Worm (Caenorhabditis elegans): ENCODE measurements around the gene aka-1.

Gene aka-1

DNA sequence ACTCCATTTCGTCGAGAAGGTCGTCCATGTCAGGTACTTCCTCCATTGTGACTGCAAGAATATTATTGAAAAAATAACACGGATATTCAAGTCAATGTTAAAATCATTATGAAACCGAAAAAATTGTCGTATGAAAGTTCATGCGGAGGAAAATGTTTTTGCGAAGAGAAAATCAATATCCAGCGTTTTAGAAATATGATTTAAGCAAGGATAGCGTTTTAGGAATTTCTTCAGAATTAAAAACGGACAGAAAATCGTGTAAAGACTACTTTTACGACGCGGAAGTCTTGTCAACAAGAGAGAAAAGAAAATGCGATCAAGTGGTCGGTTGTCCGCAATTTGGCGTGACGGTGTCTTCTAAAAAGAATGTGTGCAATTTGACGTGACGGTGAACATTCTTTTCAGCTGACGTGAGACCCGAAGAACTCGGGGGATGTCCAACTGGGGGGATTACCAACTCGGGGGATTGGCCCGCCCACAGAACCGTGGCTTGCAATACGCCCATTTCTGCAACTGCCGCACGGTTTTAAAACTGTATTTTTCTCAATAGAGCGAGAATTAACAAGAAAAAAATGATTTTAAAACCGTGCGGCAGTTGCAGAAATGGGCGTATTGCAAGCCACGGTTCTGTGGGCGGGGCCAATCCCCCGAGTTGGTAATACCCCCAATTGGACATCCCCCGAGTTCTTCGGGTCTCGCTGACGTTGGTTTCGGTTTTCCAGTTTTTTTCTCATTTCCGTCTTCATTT lies at the start of gene aka-1, which contains the start of gene ubc-6 (continued):
- TF ChIP-seq T23F11.4 (GFP tag; optimal IDR thresholded peaks at IDR 0.05) (no peak), sdc-2 (tag; optimal IDR thresholded peaks at IDR 0.05) (no peak), ceh-2 (tag; optimal IDR thresholded peaks at IDR 0.05) (peak; percentile 54), ceh-19 (GFP tag; optimal IDR thresholded peaks at IDR 0.05) (no peak), C38D4.7 (GFP tag; optimal IDR thresholded peaks at IDR 0.05) (no peak), lim-6 (tag; optimal IDR thresholded peaks at IDR 0.05) (peak; percentile 64), pha-4 (tag; optimal IDR thresholded peaks at IDR 0.05) (no peak), che-1 (tag; optimal IDR thresholded peaks at IDR 0.05) (no peak), ceh-22 (tag; optimal IDR thresholded peaks at IDR 0.05) (no peak), pax-1 (tag; optimal IDR thresholded peaks at IDR 0.05) (no peak), unc-3 (GFP tag; conservative IDR thresholded peaks at IDR 0.05) (0 out of 2 replicates have a peak, but pooled peaks have one; percentile 17), unc-3 (tag; optimal IDR thresholded peaks at IDR 0.05) (no peak)

DNA sequence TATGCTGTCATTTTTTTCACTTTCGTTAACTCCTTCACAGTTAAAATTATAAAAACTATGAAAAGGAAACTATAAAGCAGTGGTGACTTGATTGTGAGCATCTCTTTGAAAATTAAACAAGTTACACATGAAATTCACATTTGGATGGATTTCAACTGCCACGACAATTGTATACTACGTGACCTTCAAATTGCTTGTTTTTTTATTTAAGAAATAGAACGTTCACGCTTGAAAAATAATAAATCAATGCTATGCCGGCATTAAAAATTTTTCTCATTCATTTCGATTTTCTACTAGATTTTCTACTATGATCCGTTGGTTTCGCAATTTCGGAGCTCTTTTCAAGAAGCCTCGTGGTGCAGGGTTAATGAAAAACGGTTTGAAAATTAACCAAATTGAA lies 47.1 kb upstream of the aka-1 start, which contains the start of the genes ZK1290.7 and rnh-1.1:
Gene ZK1290.7, minus strand, starts transcription at position 101 of the 400 bp plus-strand sequence.
Gene rnh-1.1, plus strand, starts transcription at position 281 of the 400 bp plus-strand sequence.
- TF ChIP-seq hlh-15 (tag; optimal IDR thresholded peaks at IDR 0.05), result no peak

DNA sequence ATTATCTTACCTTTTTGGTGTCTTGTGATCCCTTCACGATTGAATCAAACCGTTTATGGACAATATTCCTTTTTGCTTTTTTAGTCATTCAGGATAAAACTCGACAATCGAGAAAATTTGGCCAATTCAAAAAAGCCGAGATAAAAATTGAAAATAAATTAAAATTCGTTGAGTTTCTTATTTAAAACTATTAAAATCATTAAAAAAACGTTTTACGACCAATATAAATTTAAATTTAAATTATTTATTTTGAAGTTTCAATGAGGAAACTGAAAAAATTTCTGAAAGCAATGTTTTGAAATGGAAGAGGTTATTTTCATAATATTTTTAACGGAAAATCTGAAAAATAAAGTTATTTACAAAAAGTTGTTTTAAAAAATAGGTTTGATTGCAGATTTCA lies 44.9 kb upstream of the aka-1 start, which contains the start of gene ZK1290.15:
Gene ZK1290.15, plus strand, starts transcription at position 301 of the 400 bp plus-strand sequence.
- TF ChIP-seq ceh-9 (tag; optimal IDR thresholded peaks at IDR 0.05) (no peak), mec-3 (tag; optimal IDR thresholded peaks at IDR 0.05; ENCODE audit: borderline replicate concordance) (no peak), ztf-16 (tag; optimal IDR thresholded peaks at IDR 0.05) (no peak), che-1 (tag; optimal IDR thresholded peaks at IDR 0.05) (no peak), C38D4.7 (GFP tag; optimal IDR thresholded peaks at IDR 0.05) (no peak), zip-5 (tag; optimal IDR thresholded peaks at IDR 0.05) (no peak), ceh-30 (tag; optimal IDR thresholded peaks at IDR 0.05) (no peak), ceh-34 (tag; optimal IDR thresholded peaks at IDR 0.05) (no peak), K02D7.2 (tag; optimal IDR thresholded peaks at IDR 0.05) (no peak), pros-1 (tag; optimal IDR thresholded peaks at IDR 0.05) (no peak)

DNA sequence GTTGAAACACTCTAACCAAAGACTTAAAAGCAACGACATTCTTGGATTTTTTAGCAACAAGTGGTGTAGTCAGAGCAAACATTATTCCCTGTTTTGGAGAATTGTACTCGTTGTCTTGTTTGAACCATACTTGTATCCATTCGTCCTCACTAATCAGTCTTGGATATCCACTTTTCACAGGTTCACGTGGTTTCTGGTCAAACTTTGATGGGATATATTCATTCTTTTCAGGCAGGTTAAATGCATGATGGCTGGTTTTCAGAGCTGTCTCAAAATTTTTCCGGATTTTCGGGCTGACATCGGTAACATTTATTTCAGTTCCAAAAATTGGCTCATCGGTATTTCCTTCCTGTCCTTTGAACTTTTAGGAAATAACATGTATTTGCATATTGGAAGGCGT lies 43.1 kb upstream of the aka-1 start:
- no peak for TF ChIP-seq fkh-6 (tag; optimal IDR thresholded peaks at IDR 0.05)
- no peak for TF ChIP-seq elt-2 (tag; optimal IDR thresholded peaks at IDR 0.05)
- no peak for TF ChIP-seq pros-1 (tag; optimal IDR thresholded peaks at IDR 0.05)
- no peak for TF ChIP-seq unc-86 (tag; optimal IDR thresholded peaks at IDR 0.05)
- no peak for TF ChIP-seq ceh-34 (tag; optimal IDR thresholded peaks at IDR 0.05)
- no peak for TF ChIP-seq tbx-7 (tag; optimal IDR thresholded peaks at IDR 0.05)
- no peak for TF ChIP-seq C08G9.2 (tag; optimal IDR thresholded peaks at IDR 0.05)
- TF ChIP-seq madf-2 (tag; optimal IDR thresholded peaks at IDR 0.05), result no peak
- TF ChIP-seq K09A11.1 (tag; optimal IDR thresholded peaks at IDR 0.05; ENCODE audit: insufficient read depth), result no peak
- TF ChIP-seq nhr-232 (tag; optimal IDR thresholded peaks at IDR 0.05), result no peak
- no peak for TF ChIP-seq lin-11 (tag; optimal IDR thresholded peaks at IDR 0.05)

DNA sequence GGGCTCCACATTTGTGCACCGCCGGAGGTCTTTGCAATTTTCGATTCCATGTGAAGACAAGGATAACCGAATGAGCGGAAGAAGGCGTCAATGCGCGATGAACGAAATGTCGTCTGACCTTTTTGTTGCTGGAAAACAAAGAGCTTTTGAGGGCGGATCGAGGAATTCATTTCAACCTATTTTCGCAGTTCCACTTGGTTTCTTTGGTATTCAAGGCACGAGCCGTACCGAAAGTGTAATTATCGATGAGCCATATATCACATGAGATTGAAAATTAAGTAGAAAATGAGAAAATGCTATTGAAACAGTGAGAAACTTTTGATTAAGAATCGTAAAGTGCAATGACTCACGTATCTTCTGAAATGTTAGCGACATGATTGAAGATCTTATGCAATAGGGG lies 40.9 kb upstream of the aka-1 start, which contains the start of gene glb-9:
Gene glb-9, minus strand, starts transcription at position 101 of the 400 bp plus-strand sequence.
- no peak for TF ChIP-seq hlh-13 (GFP tag; optimal IDR thresholded peaks at IDR 0.05)
- TF ChIP-seq che-1 (tag; optimal IDR thresholded peaks at IDR 0.05), result no peak
- TF ChIP-seq hlh-8 (tag; optimal IDR thresholded peaks at IDR 0.05), result no peak
- TF ChIP-seq pha-4 (tag; optimal IDR thresholded peaks at IDR 0.05), result no peak
- TF ChIP-seq nhr-232 (tag; optimal IDR thresholded peaks at IDR 0.05), result no peak
